Worm (Caenorhabditis elegans): ENCODE data around the gene srd-31.

DNA sequence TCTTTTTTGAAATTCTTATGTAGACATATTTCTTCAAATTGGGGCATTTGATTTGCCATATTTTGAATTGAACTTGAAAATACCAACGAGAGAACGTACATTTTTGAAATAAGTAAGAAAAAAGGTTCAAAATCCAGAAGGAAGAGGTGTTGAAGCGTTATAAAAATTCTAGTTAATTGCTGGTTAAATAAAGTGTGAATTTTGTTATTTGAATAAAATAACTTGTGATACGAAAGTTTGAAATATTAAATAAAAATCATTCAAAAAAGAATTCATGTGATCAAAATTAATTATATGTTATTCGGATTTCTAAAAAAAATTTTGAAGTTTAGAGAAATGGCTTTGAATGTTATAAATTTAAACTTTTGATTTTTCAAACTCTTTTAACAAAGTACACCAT lies 34.4 kb downstream of the srd-31 start, which contains the start of gene C50E3.9:
- TF ChIP-seq mdl-1 (tag; optimal IDR thresholded peaks at IDR 0.05) (no peak), snpc-4 (tag; optimal IDR thresholded peaks at IDR 0.05) (no peak), ztf-11 (tag; optimal IDR thresholded peaks at IDR 0.05) (no peak), nhr-12 (tag; optimal IDR thresholded peaks at IDR 0.05) (no peak), ceh-82 (tag; optimal IDR thresholded peaks at IDR 0.05) (no peak), ama-1 (optimal IDR thresholded peaks at IDR 0.05) (no peak), mbf-1 (tag; optimal IDR thresholded peaks at IDR 0.05) (no peak), lsy-2 (tag; optimal IDR thresholded peaks at IDR 0.05) (no peak), ceh-16 (tag; optimal IDR thresholded peaks at IDR 0.05) (no peak), fos-1 (tag; optimal IDR thresholded peaks at IDR 0.05) (no peak), alr-1 (tag; optimal IDR thresholded peaks at IDR 0.05) (no peak)

Data from whole organism, L2 larva.